Worm (Caenorhabditis elegans): ENCODE data around the gene srd-45.

DNA sequence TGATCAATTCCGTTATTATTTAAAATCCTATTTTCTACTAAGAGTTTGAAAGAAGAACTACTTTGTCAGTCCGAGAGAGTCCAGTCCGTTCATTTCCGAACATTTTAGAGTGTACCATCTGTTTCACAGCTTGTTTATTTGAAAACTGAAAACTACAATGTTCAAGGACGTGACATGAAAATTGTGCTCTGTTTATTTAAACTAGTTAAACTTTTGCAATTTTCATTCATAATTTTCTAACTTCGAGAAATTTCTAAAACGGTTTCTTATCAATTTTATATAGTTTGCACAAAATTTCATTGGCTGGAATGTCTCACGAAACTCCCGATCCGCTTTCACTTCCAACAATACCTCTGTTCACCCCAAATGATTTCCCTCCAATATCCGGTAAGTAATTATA is 48.3 kb upstream of the srd-45 start, which contains the start of gene C04B4.1:
- TF ChIP-seq nhr-25 (tag; optimal IDR thresholded peaks at IDR 0.05; ENCODE audit: borderline replicate concordance, insufficient read depth): no peak
- no peak for TF ChIP-seq nhr-11 (tag; optimal IDR thresholded peaks at IDR 0.05)
- TF ChIP-seq lin-39 (tag; optimal IDR thresholded peaks at IDR 0.05): no peak

All from whole organism, L4 larva.